Fruit fly (Drosophila melanogaster) whole organism, pupa: ENCODE results near the gene Gba1b.

Experiments
- CG10348 ChIP-seq: fragments of 200-800 bp; sonication (Bioruptor generic); IDR thresholded peaks from 2 replicates; pipeline ENCODE4 v1.3.6; 2022; ENCODE audit warnings: missing biosample characterization, missing genetic modification characterization
- CG12605 ChIP-seq: fragments of 200-800 bp; sonication (Bioruptor generic); IDR thresholded peaks from 2 replicates; pipeline ENCODE4 v1.3.6; 2022; ENCODE audit warnings: missing biosample characterization, missing genetic modification characterization
- CG13204 ChIP-seq: fragments of 200-800 bp; sonication (Bioruptor generic); optimal IDR thresholded peaks from 2 replicates; lab custom pipeline; 2018; ENCODE audit warnings: missing biosample characterization, mild to moderate bottlenecking, missing genetic modification characterization, moderate library complexity
- CG14655 ChIP-seq: fragments of 200-800 bp; sonication (Bioruptor generic); optimal IDR thresholded peaks from 3 replicates; lab custom pipeline; 2017; ENCODE audit warnings: mild to moderate bottlenecking, missing biosample characterization, missing genetic modification reagents, missing genetic modification characterization
- CG15710 ChIP-seq: fragments of 200-800 bp; sonication (Bioruptor generic); optimal IDR thresholded peaks from 2 replicates; lab custom pipeline; 2018; ENCODE audit warnings: missing biosample characterization, mild to moderate bottlenecking, missing genetic modification characterization, moderate library complexity
- CG17806 ChIP-seq: fragments of 200-800 bp; sonication (Bioruptor generic); optimal IDR thresholded peaks from 2 replicates; lab custom pipeline; 2018; ENCODE audit warnings: missing biosample characterization, mild to moderate bottlenecking, missing genetic modification characterization, moderate library complexity
- CG32121 ChIP-seq: fragments of 200-800 bp; sonication (Bioruptor generic); IDR thresholded peaks from 2 replicates; pipeline ENCODE4 v1.3.6; 2022; ENCODE audit warnings: missing biosample characterization, missing genetic modification characterization
- CG34367 ChIP-seq: fragments of 200-800 bp; sonication (Bioruptor generic); optimal IDR thresholded peaks from 2 replicates; lab custom pipeline; 2018; ENCODE audit warnings: missing biosample characterization, mild to moderate bottlenecking, missing genetic modification characterization
- CG4496 ChIP-seq: fragments of 200-800 bp; sonication (Bioruptor generic); IDR thresholded peaks from 3 replicates; pipeline ENCODE4 v1.3.6; 2022; ENCODE audit warnings: missing biosample characterization, missing genetic modification characterization
- CG8159 ChIP-seq: fragments of 200-800 bp; sonication (Bioruptor generic); optimal IDR thresholded peaks from 3 replicates; lab custom pipeline; 2018; ENCODE audit warnings: missing biosample characterization, mild to moderate bottlenecking, missing genetic modification characterization, moderate library complexity
- CG8301 ChIP-seq: fragments of 200-800 bp; sonication (Bioruptor generic); optimal IDR thresholded peaks from 2 replicates; lab custom pipeline; 2018; ENCODE audit warnings: missing biosample characterization, mild to moderate bottlenecking, missing genetic modification characterization
- CG9948 ChIP-seq: fragments of 200-800 bp; sonication (Bioruptor generic); optimal IDR thresholded peaks from 2 replicates; lab custom pipeline; 2018; ENCODE audit warnings: missing biosample characterization, mild to moderate bottlenecking, missing genetic modification characterization, moderate library complexity
- D1 ChIP-seq: fragments of 200-800 bp; sonication (Bioruptor generic); optimal IDR thresholded peaks from 2 replicates; lab custom pipeline; 2018; ENCODE audit warnings: missing biosample characterization, mild to moderate bottlenecking, missing genetic modification characterization, moderate library complexity
- EcR ChIP-seq: fragments of 200-800 bp; sonication (Bioruptor generic); optimal IDR thresholded peaks from 3 replicates; lab custom pipeline; 2019; ENCODE audit warnings: missing biosample characterization, missing genetic modification characterization, mild to moderate bottlenecking, moderate library complexity, missing genetic modification reagents
- Ets98B ChIP-seq: fragments of 200-800 bp; sonication (Bioruptor generic); IDR thresholded peaks from 2 replicates; pipeline ENCODE4 v1.3.6; 2022; ENCODE audit warnings: missing biosample characterization, missing genetic modification characterization
- Pif1A ChIP-seq: fragments of 200-800 bp; sonication (Bioruptor generic); optimal IDR thresholded peaks from 3 replicates; lab custom pipeline; 2016; ENCODE audit warnings: missing biosample characterization, missing genetic modification characterization
- Pif1B ChIP-seq: fragments of 200-800 bp; sonication (Bioruptor generic); optimal IDR thresholded peaks from 3 replicates; lab custom pipeline; 2016; ENCODE audit warnings: missing biosample characterization, missing genetic modification characterization
- Snoo ChIP-seq: fragments of 200-800 bp; sonication (Bioruptor generic); optimal IDR thresholded peaks from 3 replicates; lab custom pipeline; 2017; ENCODE audit warnings: missing biosample characterization, mild to moderate bottlenecking, missing genetic modification characterization, inconsistent platforms
- fd96Ca ChIP-seq: fragments of 200-800 bp; sonication (Bioruptor generic); IDR thresholded peaks from 3 replicates; pipeline ENCODE4 v1.3.6; 2022; ENCODE audit warnings: missing biosample characterization, missing genetic modification characterization
- gl ChIP-seq: fragments of 200-800 bp; sonication (Bioruptor generic); optimal IDR thresholded peaks from 2 replicates; lab custom pipeline; 2018; ENCODE audit warnings: missing biosample characterization, mild to moderate bottlenecking, missing genetic modification characterization
- rn ChIP-seq: fragments of 200-800 bp; sonication (Bioruptor generic); IDR thresholded peaks from 2 replicates; pipeline ENCODE4 v1.3.6; 2022; ENCODE audit warnings: missing biosample characterization, missing genetic modification characterization

Gba1b gene

DNA sequence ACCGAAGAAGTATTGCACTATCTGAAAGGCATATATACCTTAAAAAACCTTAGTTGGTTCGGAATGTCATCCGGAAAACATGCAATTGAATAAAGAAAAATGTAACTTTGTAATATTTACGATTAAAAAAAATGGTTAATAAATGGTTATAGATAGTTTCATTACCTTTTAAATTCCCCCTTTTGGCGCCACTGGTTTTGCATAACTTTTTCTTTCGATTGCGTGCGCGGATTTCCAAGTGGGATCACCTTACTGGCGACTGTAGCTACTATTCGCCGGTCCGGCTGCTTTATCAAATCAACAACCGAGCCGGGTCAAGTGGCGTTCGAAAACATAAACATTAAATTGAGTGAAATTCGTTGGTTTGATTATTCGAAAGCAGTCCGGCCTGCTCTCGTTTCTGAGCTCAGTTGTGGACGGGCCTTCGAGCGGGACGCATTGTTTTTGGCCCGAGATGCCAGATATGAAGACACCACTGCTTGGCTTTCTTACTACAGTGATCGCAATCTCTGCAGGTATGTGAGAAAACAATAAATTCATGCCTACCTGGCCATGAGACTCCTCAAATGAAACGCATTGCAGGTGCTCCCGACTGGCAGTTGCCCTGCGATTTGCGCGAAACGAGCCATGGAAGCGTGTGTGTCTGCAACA is at the start of gene Gba1b:
Gba1b (plus strand) TSS at position 422 of the 651 bp plus-strand sequence.
- TF ChIP-seq CG17806 (no peak), CG32121 (GFP tag; lab: Robert Waterston, UW) (no peak), Snoo (no peak), CG34367 (tag; lab: Kevin White, UChicago) (no peak), rn (no peak), CG4496 (GFP tag; lab: Robert Waterston, UW) (no peak), gl (tag; lab: Kevin White, UChicago) (no peak), CG15710 (tag; lab: Kevin White, UChicago) (no peak), CG9948 (tag; lab: Kevin White, UChicago) (no peak), fd96Ca (no peak), EcR (GFP tag; lab: Kevin White, UChicago) (no peak), Pif1B (GFP tag; lab: Kevin White, UChicago) (no peak), CG14655 (no peak), Pif1A (no peak)

dm6 chr3R:23655501-23655900 is 49.1 kb upstream of the Gba1b start:
- no peak for TF ChIP-seq CG32121 (GFP tag; lab: Robert Waterston, UW)
- no peak for TF ChIP-seq CG10348 (GFP tag; lab: Robert Waterston, UW)
- no peak for TF ChIP-seq CG14655

dm6 chr3R:23657357-23658318 is 47.0 kb upstream of the Gba1b start:
- TF ChIP-seq EcR (GFP tag; lab: Kevin White, UChicago) (peak; percentile 6), CG10348 (GFP tag; lab: Robert Waterston, UW) (no peak), CG9948 (tag; lab: Kevin White, UChicago) (no peak), CG14655 (no peak), Pif1B (GFP tag; lab: Kevin White, UChicago) (peak; percentile 52), CG8301 (tag; lab: Kevin White, UChicago) (no peak), rn (no peak), Pif1A (peak; percentile 36), Snoo (peak; percentile 9), Ets98B (no peak), fd96Ca (no peak), CG8159 (tag; lab: Kevin White, UChicago) (peak; percentile 9), D1 (tag; lab: Kevin White, UChicago) (no peak), CG4496 (GFP tag; lab: Robert Waterston, UW) (no peak; the same call in 2 of the 3 replicates), CG13204 (GFP tag; lab: Kevin White, UChicago) (no peak), CG34367 (tag; lab: Kevin White, UChicago) (peak; percentile 7), CG12605 (peak; percentile 49; the same call in 1 of the 2 replicates), CG15710 (tag; lab: Kevin White, UChicago) (peak; percentile 25), CG17806 (no peak), gl (tag; lab: Kevin White, UChicago) (no peak), CG32121 (GFP tag; lab: Robert Waterston, UW) (peak; percentile 59)

- no peak for TF ChIP-seq CG34367 (tag; lab: Kevin White, UChicago)
- no peak for TF ChIP-seq Pif1A
- TF ChIP-seq CG12605, result no peak
- no peak for TF ChIP-seq CG17806
- no peak for TF ChIP-seq D1 (tag; lab: Kevin White, UChicago)
- TF ChIP-seq CG13204 (GFP tag; lab: Kevin White, UChicago), result no peak
- TF ChIP-seq EcR (GFP tag; lab: Kevin White, UChicago), result no peak
- TF ChIP-seq CG14655, result no peak
- TF ChIP-seq CG10348 (GFP tag; lab: Robert Waterston, UW), result no peak
- no peak for TF ChIP-seq CG15710 (tag; lab: Kevin White, UChicago)
- no peak for TF ChIP-seq Snoo
- TF ChIP-seq CG8159 (tag; lab: Kevin White, UChicago), result no peak
- TF ChIP-seq CG8301 (tag; lab: Kevin White, UChicago), result no peak
- no peak for TF ChIP-seq Ets98B
Measured at dm6 chr3R:23658948-23659347, 45.7 kb upstream of the Gba1b start.

DNA sequence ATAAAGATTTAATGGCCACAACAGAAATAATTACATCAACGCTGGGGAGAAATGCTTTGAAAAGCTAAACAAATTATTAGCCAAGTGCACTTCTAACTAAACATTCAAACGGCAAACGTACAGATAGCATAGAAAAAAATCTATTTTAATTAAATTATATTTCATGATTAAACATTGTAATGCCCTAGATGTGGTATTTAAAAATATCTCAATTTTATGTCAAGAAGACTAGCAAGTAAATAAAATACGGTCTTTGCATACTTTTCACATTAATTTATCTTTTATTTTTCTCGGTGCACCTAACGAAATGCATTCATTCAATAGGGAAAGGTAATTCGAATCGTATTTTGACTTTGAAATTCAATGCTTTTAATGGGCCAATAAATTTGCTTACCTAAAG is 45.0 kb upstream of the Gba1b start:
- no peak for TF ChIP-seq Pif1B (GFP tag; lab: Kevin White, UChicago)
- no peak for TF ChIP-seq EcR (GFP tag; lab: Kevin White, UChicago)
- no peak for TF ChIP-seq rn
- TF ChIP-seq CG10348 (GFP tag; lab: Robert Waterston, UW), result no peak
- TF ChIP-seq CG9948 (tag; lab: Kevin White, UChicago), result no peak
- TF ChIP-seq gl (tag; lab: Kevin White, UChicago), result no peak
- no peak for TF ChIP-seq CG32121 (GFP tag; lab: Robert Waterston, UW)
- no peak for TF ChIP-seq CG13204 (GFP tag; lab: Kevin White, UChicago)
- no peak for TF ChIP-seq CG12605
- TF ChIP-seq Pif1A, result no peak
- TF ChIP-seq, all 21 proteins: peak for 0

DNA sequence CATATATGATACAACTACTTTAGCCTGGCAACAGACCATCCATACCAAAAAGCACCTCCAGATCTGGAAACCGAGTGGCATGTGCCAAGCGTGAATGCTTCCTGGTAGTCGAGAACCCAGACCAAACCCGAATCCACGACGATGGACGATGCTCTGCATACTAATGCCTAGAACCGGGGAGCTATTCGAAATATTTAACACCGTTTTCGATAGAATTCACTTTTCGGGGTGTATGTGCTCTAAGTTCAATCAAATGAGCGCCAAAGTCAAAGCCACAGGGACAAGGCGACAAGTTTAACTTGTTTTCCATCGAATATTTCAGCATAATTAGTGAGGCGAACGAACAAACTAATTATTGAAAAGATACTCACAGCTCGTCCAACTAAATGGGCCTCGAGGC is 41.8 kb upstream of the Gba1b start:
- TF ChIP-seq CG15710 (tag; lab: Kevin White, UChicago) (no peak), CG32121 (GFP tag; lab: Robert Waterston, UW) (no peak), fd96Ca (no peak), Snoo (no peak), EcR (GFP tag; lab: Kevin White, UChicago) (no peak), Pif1B (GFP tag; lab: Kevin White, UChicago) (no peak), CG4496 (GFP tag; lab: Robert Waterston, UW) (no peak), CG12605 (no peak), CG17806 (no peak), rn (no peak), CG8159 (tag; lab: Kevin White, UChicago) (no peak), CG8301 (tag; lab: Kevin White, UChicago) (no peak), CG13204 (GFP tag; lab: Kevin White, UChicago) (no peak), Ets98B (no peak), CG9948 (tag; lab: Kevin White, UChicago) (no peak), CG34367 (tag; lab: Kevin White, UChicago) (no peak)
